Worm (Caenorhabditis elegans) whole organism, early embryonic: Measurements from ENCODE around the gene tlk-1.

Experiments
- B0310.2 ChIP-seq: sonication (generic microtip); optimal IDR thresholded peaks from 2 replicates; lab custom pipeline; 2016; ENCODE audit warnings: mild to moderate bottlenecking, missing genetic modification characterization, missing compliant biosample characterization
- F13C5.2 ChIP-seq: sonication (generic microtip); optimal IDR thresholded peaks from 2 replicates; lab custom pipeline; 2017; ENCODE audit warnings: mild to moderate bottlenecking, missing genetic modification characterization, inconsistent platforms, missing compliant biosample characterization
- aly-1 ChIP-seq: sonication (generic microtip); optimal IDR thresholded peaks from 2 replicates; lab custom pipeline; 2016; ENCODE audit warnings: missing genetic modification characterization, missing compliant biosample characterization
- ama-1 ChIP-seq: fragments of 150-350 bp; optimal IDR thresholded peaks from 2 replicates; lab custom pipeline; 2014
- ceh-36 ChIP-seq: sonication (generic microtip); optimal IDR thresholded peaks from 2 replicates; lab custom pipeline; 2016; ENCODE audit warnings: missing genetic modification characterization, inconsistent platforms, missing compliant biosample characterization
- ets-7 ChIP-seq: sonication (generic microtip); optimal IDR thresholded peaks from 2 replicates; lab custom pipeline; 2016; ENCODE audit warnings: missing genotype, missing genetic modification characterization, missing compliant biosample characterization
- flt-1 ChIP-seq: fragments of 200-800 bp; sonication (Bioruptor generic); IDR thresholded peaks from 2 replicates; pipeline ENCODE4 v1.3.6; 2022; ENCODE audit warnings: missing genetic modification characterization, missing compliant biosample characterization
- hmbx-1 ChIP-seq: sonication (generic microtip); optimal IDR thresholded peaks from 2 replicates; lab custom pipeline; 2016; ENCODE audit warnings: mild to moderate bottlenecking, missing genetic modification characterization, missing compliant biosample characterization
- hmg-4 ChIP-seq: fragments of 200-800 bp; sonication (Bioruptor generic); optimal IDR thresholded peaks from 2 replicates; lab custom pipeline; 2018; ENCODE audit warnings: mild to moderate bottlenecking, missing genetic modification characterization, missing compliant biosample characterization
- pes-1 ChIP-seq: fragments of 200-800 bp; sonication (Bioruptor generic); IDR thresholded peaks from 2 replicates; pipeline ENCODE4 v1.3.6; 2022; ENCODE audit warnings: missing genetic modification reagents, missing genetic modification characterization, missing compliant biosample characterization
- tbx-37 ChIP-seq: fragments of 200-800 bp; sonication (Bioruptor generic); conservative IDR thresholded peaks from 2 replicates; pipeline ENCODE4 v1.3.6; 2022; ENCODE audit warnings: missing genetic modification reagents, missing genetic modification characterization, missing compliant biosample characterization
- tra-4 ChIP-seq: sonication (generic microtip); optimal IDR thresholded peaks from 2 replicates; lab custom pipeline; 2017; ENCODE audit warnings: missing genetic modification characterization, missing compliant biosample characterization

DNA sequence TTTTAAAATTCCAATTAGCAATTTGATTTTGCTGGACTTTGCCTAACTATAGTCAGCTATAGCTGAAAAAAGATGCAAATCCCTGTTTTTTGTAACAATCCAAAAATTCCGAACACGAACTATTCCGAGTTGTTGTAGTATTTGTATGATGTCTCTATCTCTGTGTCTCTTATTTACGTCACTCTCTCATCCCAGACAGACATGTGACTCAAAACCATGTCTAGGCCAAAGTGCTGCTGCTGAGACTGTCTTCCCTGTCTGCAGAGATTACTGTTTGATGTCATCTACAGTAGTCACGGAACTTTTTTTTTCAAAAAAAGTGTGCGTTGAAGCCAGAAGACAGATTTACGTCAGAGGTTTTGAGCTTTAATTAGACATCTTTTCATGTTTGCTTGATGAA is 33.4 kb upstream of the tlk-1 start:
- TF ChIP-seq flt-1: no peak
- no peak for TF ChIP-seq aly-1
- no peak for TF ChIP-seq B0310.2 (tag; lab: Kevin White, UChicago)
- TF ChIP-seq tra-4: no peak
- TF ChIP-seq F13C5.2: no peak
- no peak for TF ChIP-seq ets-7 (tag; lab: Kevin White, UChicago)
- TF ChIP-seq ama-1 (lab: Kevin White, UChicago): no peak
- no peak for TF ChIP-seq ceh-36 (tag; lab: Kevin White, UChicago)
- no peak for TF ChIP-seq hmg-4 (GFP tag; lab: Kevin White, UChicago)
- TF ChIP-seq tbx-37 (GFP tag; lab: Robert Waterston, UW): no peak
- TF ChIP-seq hmbx-1: no peak
- no peak for TF ChIP-seq pes-1 (GFP tag; lab: Robert Waterston, UW)
